Fruit fly (Drosophila melanogaster) Kc167 (cell line): Measurements from ENCODE around the gene CG14868.

Experiments
- Myc ChIP-seq: fragments of >200 bp; optimal IDR thresholded peaks from 2 replicates; lab custom pipeline; 2017; ENCODE audit warnings: missing external identifiers
- Sin3A ChIP-seq: fragments of >200 bp; optimal IDR thresholded peaks from 2 replicates; lab custom pipeline; 2018; ENCODE audit warnings: missing external identifiers
- h ChIP-seq: fragments of >200 bp; optimal IDR thresholded peaks from 3 replicates; lab custom pipeline; 2018; ENCODE audit warnings: missing external identifiers
- insv ChIP-seq: fragments of >200 bp; optimal IDR thresholded peaks from 3 replicates; lab custom pipeline; 2018; ENCODE audit warnings: missing external identifiers
- psq ChIP-seq: fragments of >200 bp; optimal IDR thresholded peaks from 2 replicates; lab custom pipeline; 2017; ENCODE audit warnings: missing external identifiers
- ttk ChIP-seq: sonication (Bioruptor generic); optimal IDR thresholded peaks from 2 replicates; lab custom pipeline; 2017; ENCODE audit warnings: missing external identifiers

DNA sequence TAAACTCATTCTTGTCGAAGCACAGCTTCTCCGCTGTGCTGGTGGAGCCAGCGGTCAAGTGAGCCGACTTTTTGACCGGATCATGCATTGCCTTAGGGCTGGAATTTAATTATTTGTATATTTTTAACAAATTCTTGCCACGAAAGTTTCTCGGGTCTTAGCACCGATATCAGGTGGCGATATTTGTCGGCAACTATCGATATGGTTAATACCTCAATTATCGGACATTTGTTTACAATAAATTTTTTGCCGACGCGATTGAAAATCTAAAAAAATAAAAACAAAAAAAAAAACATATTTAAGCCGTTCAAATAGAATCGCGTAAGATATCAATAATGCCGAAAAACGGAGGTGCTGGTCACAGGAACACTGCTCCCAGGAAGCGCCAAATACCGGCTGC is 8.3 kb downstream of the CG14868 start, which contains the start of the genes Cog2 and Trax:
- no peak for TF ChIP-seq psq
- TF ChIP-seq Sin3A (lab: Kevin White, UChicago) = no peak
- no peak for TF ChIP-seq ttk
- TF ChIP-seq insv (lab: Kevin White, UChicago) = no peak
- no peak for TF ChIP-seq Myc (lab: Kevin White, UChicago)
- no peak for TF ChIP-seq h (lab: Kevin White, UChicago)
